Worm (Caenorhabditis elegans) whole organism, mixed stage, embryonic: ENCODE data around the gene metr-1.
A peak's percentile ranks its signal among the peaks of the same experiment; 100 is the strongest.

Experiments
- M03D4.4 ChIP-seq: sonication (generic microtip); optimal IDR thresholded peaks from 2 replicates; lab custom pipeline; 2017; ENCODE audit warnings: mild to moderate bottlenecking, missing genetic modification characterization, missing compliant biosample characterization
- bed-3 ChIP-seq: fragments of 200-800 bp; sonication (Bioruptor generic); optimal IDR thresholded peaks from 3 replicates; lab custom pipeline; 2018; ENCODE audit warnings: mild to moderate bottlenecking, missing genetic modification characterization, moderate library complexity, missing compliant biosample characterization
- blmp-1 ChIP-seq: fragments of 150-350 bp; optimal IDR thresholded peaks from 2 replicates; lab custom pipeline; 2014; ENCODE audit warnings: missing biosample characterization, missing genetic modification characterization
- ceh-39 ChIP-seq: fragments of 150-350 bp; optimal IDR thresholded peaks from 2 replicates; lab custom pipeline; 2014; ENCODE audit warnings: missing biosample characterization, missing genetic modification characterization
- ceh-43 ChIP-seq: fragments of 200-800 bp; sonication (Bioruptor generic); optimal IDR thresholded peaks from 2 replicates; lab custom pipeline; 2018; ENCODE audit warnings: mild to moderate bottlenecking, missing genetic modification characterization, moderate library complexity, missing compliant biosample characterization
- ceh-83 ChIP-seq: fragments of 200-800 bp; sonication (Bioruptor generic); optimal IDR thresholded peaks from 2 replicates; lab custom pipeline; 2018; ENCODE audit warnings: mild to moderate bottlenecking, missing genetic modification characterization, missing compliant biosample characterization
- ces-1 ChIP-seq: fragments of 150-350 bp; optimal IDR thresholded peaks from 2 replicates; lab custom pipeline; 2014; ENCODE audit warnings: missing biosample characterization, missing genetic modification reagents, missing genetic modification characterization
- cnd-1 ChIP-seq: fragments of 200-800 bp; sonication (Bioruptor generic); optimal IDR thresholded peaks from 2 replicates; lab custom pipeline; 2018; ENCODE audit warnings: mild to moderate bottlenecking, missing genetic modification characterization, missing compliant biosample characterization
- elt-1 ChIP-seq: sonication (generic microtip); optimal IDR thresholded peaks from 2 replicates; lab custom pipeline; 2017; ENCODE audit warnings: missing genetic modification characterization, mild to moderate bottlenecking, missing compliant biosample characterization, antibody characterized with exemption, moderate library complexity, borderline replicate concordance; ENCODE audit not compliant: insufficient read depth
- elt-3 ChIP-seq: fragments of 150-350 bp; optimal IDR thresholded peaks from 2 replicates; lab custom pipeline; 2014; ENCODE audit warnings: missing biosample characterization, missing genetic modification characterization
- flh-1 ChIP-seq: fragments of 200-800 bp; sonication (Bioruptor generic); optimal IDR thresholded peaks from 2 replicates; lab custom pipeline; 2018; ENCODE audit warnings: mild to moderate bottlenecking, missing genetic modification characterization, moderate library complexity, missing compliant biosample characterization
- hlh-1 ChIP-seq: fragments of 150-350 bp; optimal IDR thresholded peaks from 2 replicates; lab custom pipeline; 2014; ENCODE audit warnings: missing biosample characterization, missing genetic modification reagents, missing genetic modification characterization
- lsy-2 ChIP-seq: fragments of 150-350 bp; optimal IDR thresholded peaks from 2 replicates; lab custom pipeline; 2014; ENCODE audit warnings: missing biosample characterization, missing genetic modification characterization
- mab-5 ChIP-seq: fragments of 150-350 bp; optimal IDR thresholded peaks from 2 replicates; lab custom pipeline; 2014; ENCODE audit warnings: missing biosample characterization, missing genetic modification characterization
- mep-1 ChIP-seq: fragments of 150-350 bp; optimal IDR thresholded peaks from 2 replicates; lab custom pipeline; 2017; ENCODE audit warnings: missing biosample characterization, missing genetic modification reagents, missing genetic modification characterization, inconsistent platforms
- mls-2 ChIP-seq: sonication (generic microtip); optimal IDR thresholded peaks from 2 replicates; lab custom pipeline; 2016; ENCODE audit warnings: mild to moderate bottlenecking, missing genetic modification characterization, moderate library complexity, missing compliant biosample characterization
- nhr-12 ChIP-seq: fragments of 150-350 bp; optimal IDR thresholded peaks from 2 replicates; lab custom pipeline; 2014; ENCODE audit warnings: missing biosample characterization, missing genetic modification characterization
- nhr-2 ChIP-seq: fragments of 150-350 bp; optimal IDR thresholded peaks from 2 replicates; lab custom pipeline; 2014; ENCODE audit warnings: missing biosample characterization, missing genetic modification characterization
- nhr-237 ChIP-seq: fragments of 150-350 bp; optimal IDR thresholded peaks from 2 replicates; lab custom pipeline; 2014; ENCODE audit warnings: missing biosample characterization, missing genetic modification characterization
- pha-4 ChIP-seq: fragments of 150-350 bp; optimal IDR thresholded peaks from 2 replicates; lab custom pipeline; 2018; ENCODE audit warnings: missing biosample characterization, missing genetic modification reagents, missing genetic modification characterization
- snpc-4 ChIP-seq: fragments of 150-350 bp; optimal IDR thresholded peaks from 2 replicates; lab custom pipeline; 2014; ENCODE audit warnings: missing biosample characterization, missing genetic modification characterization
- sptf-1 ChIP-seq: sonication (generic microtip); optimal IDR thresholded peaks from 2 replicates; lab custom pipeline; 2017; ENCODE audit warnings: mild to moderate bottlenecking, missing genetic modification characterization, moderate library complexity, missing compliant biosample characterization
- tbx-8 ChIP-seq: fragments of 200-800 bp; sonication (Bioruptor generic); optimal IDR thresholded peaks from 2 replicates; lab custom pipeline; 2018; ENCODE audit warnings: mild to moderate bottlenecking, missing genetic modification characterization, moderate library complexity, missing compliant biosample characterization
- unc-120 ChIP-seq: sonication (generic microtip); optimal IDR thresholded peaks from 2 replicates; lab custom pipeline; 2017; ENCODE audit warnings: missing genetic modification characterization, missing compliant biosample characterization; ENCODE audit not compliant: poor library complexity, severe bottlenecking
- unc-39 ChIP-seq: fragments of 150-350 bp; optimal IDR thresholded peaks from 2 replicates; lab custom pipeline; 2014; ENCODE audit warnings: missing biosample characterization, missing genetic modification characterization
- zip-8 ChIP-seq: fragments of 150-350 bp; optimal IDR thresholded peaks from 2 replicates; lab custom pipeline; 2014; ENCODE audit warnings: missing biosample characterization, missing genetic modification characterization
- ztf-11 ChIP-seq: fragments of 150-350 bp; optimal IDR thresholded peaks from 2 replicates; lab custom pipeline; 2014; ENCODE audit warnings: missing biosample characterization, missing genetic modification characterization

Gene metr-1

ce11 chrII:10948236-10949025 is 22.1 kb downstream of the metr-1 start:
- TF ChIP-seq nhr-2 (tag; lab: Kevin White, UChicago), result no peak
- no peak for TF ChIP-seq M03D4.4 (tag; lab: Kevin White, UChicago)
- TF ChIP-seq elt-1, result no peak
- TF ChIP-seq mep-1, result no peak
- no peak for TF ChIP-seq lsy-2 (tag; lab: Kevin White, UChicago)
- no peak for TF ChIP-seq bed-3 (GFP tag; lab: Kevin White, UChicago)
- no peak for TF ChIP-seq elt-3 (tag; lab: Kevin White, UChicago)
- TF ChIP-seq flh-1 (GFP tag; lab: Kevin White, UChicago), result no peak
- no peak for TF ChIP-seq ceh-39 (tag; lab: Kevin White, UChicago)
- TF ChIP-seq unc-120 (tag; lab: Kevin White, UChicago), result no peak
- TF ChIP-seq zip-8 (tag; lab: Kevin White, UChicago), result no peak
- no peak for TF ChIP-seq hlh-1 (tag; lab: Kevin White, UChicago)
- TF ChIP-seq, all 35 proteins: peak for 0

ce11 chrII:10949383-10949782 is 23.0 kb downstream of the metr-1 start:
- TF ChIP-seq nhr-12 (tag; lab: Kevin White, UChicago) (no peak), mab-5 (tag; lab: Kevin White, UChicago) (no peak), flh-1 (GFP tag; lab: Kevin White, UChicago) (no peak), mls-2 (tag; lab: Kevin White, UChicago) (no peak), ces-1 (GFP tag; lab: Kevin White, UChicago) (no peak), mep-1 (no peak), unc-120 (tag; lab: Kevin White, UChicago) (no peak), elt-1 (no peak), tbx-8 (no peak), cnd-1 (no peak), bed-3 (GFP tag; lab: Kevin White, UChicago) (no peak), ceh-83 (GFP tag; lab: Kevin White, UChicago) (no peak), unc-39 (tag; lab: Kevin White, UChicago) (no peak), nhr-237 (tag; lab: Kevin White, UChicago) (no peak), ceh-39 (tag; lab: Kevin White, UChicago) (no peak), snpc-4 (tag; lab: Kevin White, UChicago) (no peak), ztf-11 (no peak), zip-8 (tag; lab: Kevin White, UChicago) (no peak), ceh-43 (GFP tag; lab: Kevin White, UChicago) (no peak), blmp-1 (tag; lab: Kevin White, UChicago) (no peak)
- TF ChIP-seq, all 35 proteins: peak for 0

- TF ChIP-seq blmp-1 (tag; lab: Kevin White, UChicago) (peak; percentile 6), ceh-39 (tag; lab: Kevin White, UChicago) (no peak)
These were observed 23.8 kb downstream of the metr-1 start, which contains the start of gene gst-5 for ce11 chrII:10950107-10950679. gst-5 (plus strand) TSS chrII:10950352.

- TF ChIP-seq zip-8 (tag; lab: Kevin White, UChicago), result no peak
- TF ChIP-seq sptf-1 (tag; lab: Kevin White, UChicago), result no peak
- no peak for TF ChIP-seq nhr-2 (tag; lab: Kevin White, UChicago)
- no peak for TF ChIP-seq ceh-83 (GFP tag; lab: Kevin White, UChicago)
- no peak for TF ChIP-seq mls-2 (tag; lab: Kevin White, UChicago)
- no peak for TF ChIP-seq ces-1 (GFP tag; lab: Kevin White, UChicago)
These were observed 26.7 kb downstream of the metr-1 start, which contains the start of gene nos-1 for ce11 chrII:10953065-10953464. nos-1 (minus strand) TSS chrII:10953165.

ce11 chrII:10955114-10955513 is 28.8 kb downstream of the metr-1 start:
- TF ChIP-seq pha-4 (tag; lab: Kevin White, UChicago), result no peak
- no peak for TF ChIP-seq ces-1 (GFP tag; lab: Kevin White, UChicago)
- TF ChIP-seq ceh-83 (GFP tag; lab: Kevin White, UChicago), result no peak
